Worm (Caenorhabditis elegans) whole organism, L3 larva: Measurements from ENCODE around the gene stdh-3.

ENCODE experiments used
- R02D3.7 ChIP-seq: fragments of 150-350 bp; optimal IDR thresholded peaks from 2 replicates; lab custom pipeline; 2014; ENCODE audit warnings: missing biosample characterization, missing genetic modification characterization
- ZK546.5 ChIP-seq: sonication (generic microtip); optimal IDR thresholded peaks from 2 replicates; lab custom pipeline; 2017; ENCODE audit warnings: missing biosample characterization, missing genetic modification characterization
- aly-2 ChIP-seq: fragments of 150-350 bp; optimal IDR thresholded peaks from 2 replicates; lab custom pipeline; 2014; ENCODE audit warnings: missing biosample characterization, missing genetic modification characterization
- ama-1 ChIP-seq: fragments of 150-350 bp; optimal IDR thresholded peaks from 2 replicates; lab custom pipeline; 2018
- ceh-16 ChIP-seq: sonication (generic microtip); optimal IDR thresholded peaks from 2 replicates; lab custom pipeline; 2017; ENCODE audit warnings: missing biosample characterization, missing genetic modification characterization
- ceh-28 ChIP-seq: fragments of 150-350 bp; optimal IDR thresholded peaks from 2 replicates; lab custom pipeline; 2014; ENCODE audit warnings: missing biosample characterization, missing genetic modification reagents, missing genetic modification characterization
- ceh-82 ChIP-seq: fragments of 150-350 bp; optimal IDR thresholded peaks from 2 replicates; lab custom pipeline; 2014; ENCODE audit warnings: missing biosample characterization, missing genetic modification characterization
- ceh-9 ChIP-seq: sonication (generic microtip); optimal IDR thresholded peaks from 2 replicates; lab custom pipeline; 2018; ENCODE audit warnings: missing biosample characterization, missing genetic modification characterization
- daf-12 ChIP-seq: fragments of 150-350 bp; optimal IDR thresholded peaks from 2 replicates; lab custom pipeline; 2014; ENCODE audit warnings: missing biosample characterization, missing genetic modification reagents, missing genetic modification characterization
- egl-5 ChIP-seq: fragments of 150-350 bp; optimal IDR thresholded peaks from 2 replicates; lab custom pipeline; 2017; ENCODE audit warnings: missing biosample characterization, missing genetic modification reagents, missing genetic modification characterization, inconsistent platforms
- elt-1 ChIP-seq: fragments of 150-350 bp; optimal IDR thresholded peaks from 2 replicates; lab custom pipeline; 2014; ENCODE audit warnings: missing biosample characterization, missing genetic modification characterization
- elt-2 ChIP-seq: sonication (generic microtip); optimal IDR thresholded peaks from 2 replicates; lab custom pipeline; 2016; ENCODE audit warnings: missing genetic modification reagents, mild to moderate bottlenecking, missing genetic modification characterization, missing compliant biosample characterization
- elt-3 ChIP-seq, 3 experiments: fragments of 150-350 bp in 1 of 3; sonication (generic microtip) in 2 of 3; optimal IDR thresholded peaks; 2 replicates in 2 of 3; 4 replicates in 1 of 3; lab custom pipeline; 2014 to 2017; ENCODE audit warnings: missing biosample characterization in 3 of 3, missing genetic modification characterization in 3 of 3
- eor-1 ChIP-seq, 2 experiments: fragments of 150-350 bp; optimal IDR thresholded peaks; 2 replicates each; lab custom pipeline; 2014 to 2018; ENCODE audit warnings: missing biosample characterization in 2 of 2, missing genetic modification characterization in 2 of 2
- fkh-10 ChIP-seq: sonication (generic microtip); optimal IDR thresholded peaks from 2 replicates; lab custom pipeline; 2017; ENCODE audit warnings: missing biosample characterization, missing genetic modification reagents, missing genetic modification characterization
- fkh-2 ChIP-seq: fragments of 150-350 bp; optimal IDR thresholded peaks from 2 replicates; lab custom pipeline; 2014; ENCODE audit warnings: missing biosample characterization, missing genetic modification reagents, missing genetic modification characterization
- fos-1 ChIP-seq: fragments of 150-350 bp; optimal IDR thresholded peaks from 2 replicates; lab custom pipeline; 2014; ENCODE audit warnings: missing biosample characterization, missing genetic modification characterization
- jun-1 ChIP-seq: fragments of 150-350 bp; optimal IDR thresholded peaks from 2 replicates; lab custom pipeline; 2014; ENCODE audit warnings: missing biosample characterization, missing genetic modification reagents, missing genetic modification characterization
- lin-15B ChIP-seq: fragments of 150-350 bp; optimal IDR thresholded peaks from 2 replicates; lab custom pipeline; 2014; ENCODE audit warnings: missing biosample characterization, missing genetic modification characterization
- lin-39 ChIP-seq: fragments of 150-350 bp; optimal IDR thresholded peaks from 2 replicates; lab custom pipeline; 2018; ENCODE audit warnings: missing biosample characterization, missing genetic modification reagents, missing genetic modification characterization
- lsy-12 ChIP-seq: sonication (generic microtip); optimal IDR thresholded peaks from 2 replicates; lab custom pipeline; 2016; ENCODE audit warnings: mild to moderate bottlenecking, missing genetic modification characterization, missing compliant biosample characterization
- mdl-1 ChIP-seq: fragments of 150-350 bp; optimal IDR thresholded peaks from 2 replicates; lab custom pipeline; 2014; ENCODE audit warnings: missing biosample characterization, missing genetic modification characterization
- mml-1 ChIP-seq: fragments of 150-350 bp; sonication (generic microtip); optimal IDR thresholded peaks from 3 replicates; lab custom pipeline; 2014; ENCODE audit warnings: missing biosample characterization, missing genetic modification characterization
- nfya-1 ChIP-seq: sonication (generic microtip); optimal IDR thresholded peaks from 2 replicates; lab custom pipeline; 2017; ENCODE audit warnings: missing genetic modification characterization, mild to moderate bottlenecking, missing compliant biosample characterization, antibody characterized with exemption, moderate library complexity; ENCODE audit not compliant: insufficient read depth
- nhr-11 ChIP-seq: fragments of 150-350 bp; optimal IDR thresholded peaks from 2 replicates; lab custom pipeline; 2014; ENCODE audit warnings: missing biosample characterization, missing genetic modification characterization
- nhr-12 ChIP-seq: fragments of 150-350 bp; optimal IDR thresholded peaks from 2 replicates; lab custom pipeline; 2014; ENCODE audit warnings: missing biosample characterization, missing genetic modification characterization
- nhr-23 ChIP-seq: fragments of 150-350 bp; optimal IDR thresholded peaks from 2 replicates; lab custom pipeline; 2014; ENCODE audit warnings: missing biosample characterization, missing genetic modification reagents, missing genetic modification characterization
- nhr-237 ChIP-seq: fragments of 150-350 bp; optimal IDR thresholded peaks from 2 replicates; lab custom pipeline; 2014; ENCODE audit warnings: missing biosample characterization, missing genetic modification characterization
- nhr-25 ChIP-seq: sonication (generic microtip); optimal IDR thresholded peaks from 2 replicates; lab custom pipeline; 2017; ENCODE audit warnings: missing biosample characterization, missing genetic modification characterization
- nhr-28 ChIP-seq: fragments of 150-350 bp; optimal IDR thresholded peaks from 2 replicates; lab custom pipeline; 2014; ENCODE audit warnings: missing biosample characterization, missing genetic modification characterization
- nhr-43 ChIP-seq: sonication (generic microtip); optimal IDR thresholded peaks from 2 replicates; lab custom pipeline; 2016; ENCODE audit warnings: mild to moderate bottlenecking, missing genetic modification characterization, missing compliant biosample characterization; ENCODE audit not compliant: poor library complexity, severe bottlenecking
- nhr-67 ChIP-seq: fragments of 150-350 bp; optimal IDR thresholded peaks from 2 replicates; lab custom pipeline; 2014; ENCODE audit warnings: missing biosample characterization, missing genetic modification characterization
- nhr-76 ChIP-seq: fragments of 150-350 bp; sonication (generic microtip); optimal IDR thresholded peaks from 5 replicates; lab custom pipeline; 2014; ENCODE audit warnings: missing biosample characterization, missing genetic modification characterization
- nhr-77 ChIP-seq: fragments of 150-350 bp; optimal IDR thresholded peaks from 2 replicates; lab custom pipeline; 2014; ENCODE audit warnings: missing biosample characterization, missing genetic modification characterization
- pha-4 ChIP-seq: fragments of 150-350 bp; optimal IDR thresholded peaks from 2 replicates; lab custom pipeline; 2014; ENCODE audit warnings: missing biosample characterization, missing genetic modification reagents, missing genetic modification characterization
- pqm-1 ChIP-seq: fragments of 150-350 bp; optimal IDR thresholded peaks from 2 replicates; lab custom pipeline; 2017; ENCODE audit warnings: missing biosample characterization, missing genetic modification characterization, inconsistent platforms
- sea-2 ChIP-seq: fragments of 150-350 bp; sonication (generic microtip); optimal IDR thresholded peaks from 4 replicates; lab custom pipeline; 2014; ENCODE audit warnings: missing biosample characterization, missing genetic modification reagents, missing genetic modification characterization
- skn-1 ChIP-seq: fragments of 150-350 bp; optimal IDR thresholded peaks from 2 replicates; lab custom pipeline; 2014; ENCODE audit warnings: missing biosample characterization, missing genetic modification characterization
- tbx-2 ChIP-seq: sonication (generic microtip); optimal IDR thresholded peaks from 2 replicates; lab custom pipeline; 2016; ENCODE audit warnings: mild to moderate bottlenecking, missing genetic modification characterization, missing compliant biosample characterization
- unc-39 ChIP-seq: sonication (generic microtip); optimal IDR thresholded peaks from 4 replicates; lab custom pipeline; 2017; ENCODE audit warnings: missing biosample characterization, missing genetic modification characterization
- unc-62 ChIP-seq: fragments of 150-350 bp; sonication (generic microtip); optimal IDR thresholded peaks from 4 replicates; lab custom pipeline; 2014; ENCODE audit warnings: missing biosample characterization, missing genetic modification reagents, missing genetic modification characterization
- zag-1 ChIP-seq: fragments of 150-350 bp; optimal IDR thresholded peaks from 2 replicates; lab custom pipeline; 2014; ENCODE audit warnings: missing biosample characterization, missing genetic modification characterization
- ztf-4 ChIP-seq: fragments of 150-350 bp; optimal IDR thresholded peaks from 2 replicates; lab custom pipeline; 2014; ENCODE audit warnings: missing biosample characterization, missing genetic modification characterization

Gene stdh-3

DNA sequence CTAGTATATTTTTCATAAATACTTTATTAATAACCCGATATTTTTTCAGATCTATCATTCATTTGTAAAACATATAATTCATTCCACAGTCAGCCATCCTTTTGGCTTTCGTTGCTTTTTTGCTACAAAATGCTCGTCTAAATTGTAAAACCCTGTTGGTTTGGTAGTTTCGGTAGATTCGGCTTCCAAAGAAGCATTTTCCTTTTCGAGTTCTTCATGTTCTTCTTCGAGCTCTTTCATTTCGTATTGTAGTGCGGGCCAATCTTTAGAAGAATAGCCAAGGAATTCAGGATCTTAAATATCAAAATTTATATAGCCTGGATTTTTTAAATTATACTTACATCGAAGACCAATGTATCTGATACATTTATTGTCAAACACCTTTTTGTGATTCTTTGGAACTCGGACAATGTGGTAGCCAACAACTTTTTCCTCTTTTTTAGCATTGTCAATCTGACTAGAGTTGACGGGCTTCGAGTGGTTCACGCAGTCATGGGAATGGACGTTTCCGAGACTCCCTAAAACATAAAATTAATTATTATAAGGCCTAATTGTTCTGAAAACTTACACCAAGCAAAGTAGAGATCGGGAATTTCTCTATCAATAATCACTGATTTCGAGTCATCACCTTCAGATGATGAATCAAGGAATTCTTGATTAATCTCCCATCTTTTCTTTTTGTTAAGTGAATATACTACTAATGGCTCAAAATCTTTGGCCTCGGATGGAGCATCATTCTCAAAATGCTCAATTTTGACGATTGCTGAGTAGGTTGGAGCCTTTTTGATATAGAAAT is 3.9 kb downstream of the stdh-3 start:
- TF ChIP-seq lin-39 (tag; lab: Kevin White, UChicago): no peak
- TF ChIP-seq elt-3 (tag; optimal IDR thresholded peaks at IDR 0.05; lab: Kevin White, UChicago): no peak
- no peak for TF ChIP-seq jun-1 (tag; lab: Kevin White, UChicago)
- no peak for TF ChIP-seq nhr-25 (tag; lab: Kevin White, UChicago)
- no peak for TF ChIP-seq tbx-2 (tag; lab: Kevin White, UChicago)
- TF ChIP-seq mdl-1: no peak
- no peak for TF ChIP-seq aly-2
- no peak for TF ChIP-seq daf-12 (tag; lab: Kevin White, UChicago)
- peak; percentile 65 for TF ChIP-seq nhr-43
- TF ChIP-seq ztf-4 (tag; lab: Kevin White, UChicago): peak; percentile 24
- TF ChIP-seq ceh-28: no peak
- no peak for TF ChIP-seq nhr-77
- no peak for TF ChIP-seq nhr-12 (tag; lab: Kevin White, UChicago)
- no peak for TF ChIP-seq pqm-1 (tag; lab: Kevin White, UChicago)
- no peak for TF ChIP-seq ZK546.5 (tag; lab: Kevin White, UChicago)
- no peak for TF ChIP-seq mml-1
- TF ChIP-seq ceh-9 (tag; lab: Kevin White, UChicago): no peak
- TF ChIP-seq fkh-10 (GFP tag; lab: Kevin White, UChicago): no peak
- peak; percentile 12 for TF ChIP-seq nfya-1 (tag; lab: Kevin White, UChicago)
- peak; percentile 87 for TF ChIP-seq ama-1 (lab: Kevin White, UChicago)
- TF ChIP-seq fos-1 (tag; lab: Kevin White, UChicago): no peak
- TF ChIP-seq eor-1 (tag; optimal IDR thresholded peaks at IDR 0.05; lab: Kevin White, UChicago): no peak
- no peak for TF ChIP-seq ceh-82 (tag; lab: Kevin White, UChicago)
- TF ChIP-seq lsy-12 (tag; lab: Kevin White, UChicago): no peak
- no peak for TF ChIP-seq unc-39 (tag; lab: Kevin White, UChicago)
- TF ChIP-seq sea-2 (GFP tag; lab: Kevin White, UChicago): no peak
- TF ChIP-seq lin-15B (tag; lab: Kevin White, UChicago): no peak

DNA sequence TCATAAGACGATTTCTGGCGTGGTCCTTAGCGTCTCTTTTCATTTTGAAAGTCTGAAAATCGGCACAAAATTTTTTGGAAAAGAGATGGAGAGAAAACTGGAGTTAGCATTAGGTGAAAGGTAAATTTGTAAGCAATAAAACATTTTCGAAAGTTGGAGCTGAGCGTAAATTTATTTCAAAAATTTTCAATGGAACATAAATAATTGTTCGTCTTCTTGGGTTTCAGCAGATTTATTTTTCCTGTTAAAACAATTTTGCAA is 4.4 kb downstream of the stdh-3 start, which contains the start of gene C06B3.6:
Gene C06B3.6 (minus strand): TSS at position 52 of the 261 bp plus-strand sequence.
- TF ChIP-seq nhr-28 (tag; lab: Kevin White, UChicago) (no peak), pqm-1 (tag; lab: Kevin White, UChicago) (no peak)

ce11 chrV:13909400-13909799 is 5.0 kb downstream of the stdh-3 start, which contains the start of gene C06B3.7:
Gene C06B3.7, plus strand, starts transcription at chrV:13909686.
- TF ChIP-seq nhr-43 (peak; percentile 79), fkh-2 (tag; lab: Kevin White, UChicago) (no peak), nhr-76 (tag; lab: Kevin White, UChicago) (no peak), unc-62 (no peak), ZK546.5 (tag; lab: Kevin White, UChicago) (no peak), nhr-28 (tag; lab: Kevin White, UChicago) (no peak), pqm-1 (tag; lab: Kevin White, UChicago) (peak; percentile 95), nfya-1 (tag; lab: Kevin White, UChicago) (peak; percentile 90), tbx-2 (tag; lab: Kevin White, UChicago) (no peak), elt-2 (tag; lab: Kevin White, UChicago) (peak; percentile 92), nhr-67 (tag; lab: Kevin White, UChicago) (no peak), nhr-237 (tag; lab: Kevin White, UChicago) (no peak), skn-1 (tag; lab: Kevin White, UChicago) (peak; percentile 72), elt-3 (tag; optimal IDR thresholded peaks at IDR 0.05; lab: Kevin White, UChicago) (peak in 1 of 3 experiments; percentile 23), R02D3.7 (no peak), ztf-4 (tag; lab: Kevin White, UChicago) (no peak), pha-4 (tag; lab: Kevin White, UChicago) (peak; percentile 94), elt-1 (tag; lab: Kevin White, UChicago) (no peak), lin-39 (tag; lab: Kevin White, UChicago) (peak; percentile 92), jun-1 (tag; lab: Kevin White, UChicago) (peak; percentile 92), nhr-12 (tag; lab: Kevin White, UChicago) (no peak), lsy-12 (tag; lab: Kevin White, UChicago) (peak; percentile 16), fos-1 (tag; lab: Kevin White, UChicago) (no peak), unc-39 (tag; lab: Kevin White, UChicago) (no peak), zag-1 (tag; lab: Kevin White, UChicago) (no peak), egl-5 (tag; lab: Kevin White, UChicago) (peak; percentile 99), fkh-10 (GFP tag; lab: Kevin White, UChicago) (no peak), sea-2 (GFP tag; lab: Kevin White, UChicago) (no peak), ceh-16 (tag; lab: Kevin White, UChicago) (no peak), nhr-25 (tag; lab: Kevin White, UChicago) (peak; percentile 52), mdl-1 (peak; percentile 75), ama-1 (lab: Kevin White, UChicago) (no peak), lin-15B (tag; lab: Kevin White, UChicago) (peak; percentile 27), ceh-82 (tag; lab: Kevin White, UChicago) (no peak), nhr-11 (tag; lab: Kevin White, UChicago) (peak; percentile 27), nhr-77 (no peak), ceh-28 (peak; percentile 58), nhr-23 (tag; lab: Kevin White, UChicago) (peak; percentile 86)
